Fruit fly (Drosophila melanogaster) whole organism, pupa: ENCODE results near the gene CG31776.

ENCODE experiments used
- CG12605 ChIP-seq: fragments of 200-800 bp; sonication (Bioruptor generic); IDR thresholded peaks from 2 replicates; pipeline ENCODE4 v1.3.6; 2022; ENCODE audit warnings: missing biosample characterization, missing genetic modification characterization
- CG13204 ChIP-seq: fragments of 200-800 bp; sonication (Bioruptor generic); optimal IDR thresholded peaks from 2 replicates; lab custom pipeline; 2018; ENCODE audit warnings: missing biosample characterization, mild to moderate bottlenecking, missing genetic modification characterization, moderate library complexity
- CG14655 ChIP-seq: fragments of 200-800 bp; sonication (Bioruptor generic); optimal IDR thresholded peaks from 3 replicates; lab custom pipeline; 2017; ENCODE audit warnings: mild to moderate bottlenecking, missing biosample characterization, missing genetic modification reagents, missing genetic modification characterization
- CG32121 ChIP-seq: fragments of 200-800 bp; sonication (Bioruptor generic); IDR thresholded peaks from 2 replicates; pipeline ENCODE4 v1.3.6; 2022; ENCODE audit warnings: missing biosample characterization, missing genetic modification characterization
- CG8159 ChIP-seq: fragments of 200-800 bp; sonication (Bioruptor generic); optimal IDR thresholded peaks from 3 replicates; lab custom pipeline; 2018; ENCODE audit warnings: missing biosample characterization, mild to moderate bottlenecking, missing genetic modification characterization, moderate library complexity
- CG8301 ChIP-seq: fragments of 200-800 bp; sonication (Bioruptor generic); optimal IDR thresholded peaks from 2 replicates; lab custom pipeline; 2018; ENCODE audit warnings: missing biosample characterization, mild to moderate bottlenecking, missing genetic modification characterization
- D1 ChIP-seq: fragments of 200-800 bp; sonication (Bioruptor generic); optimal IDR thresholded peaks from 2 replicates; lab custom pipeline; 2018; ENCODE audit warnings: missing biosample characterization, mild to moderate bottlenecking, missing genetic modification characterization, moderate library complexity
- Ets98B ChIP-seq: fragments of 200-800 bp; sonication (Bioruptor generic); IDR thresholded peaks from 2 replicates; pipeline ENCODE4 v1.3.6; 2022; ENCODE audit warnings: missing biosample characterization, missing genetic modification characterization
- Pif1B ChIP-seq: fragments of 200-800 bp; sonication (Bioruptor generic); optimal IDR thresholded peaks from 3 replicates; lab custom pipeline; 2016; ENCODE audit warnings: missing biosample characterization, missing genetic modification characterization
- Snoo ChIP-seq: fragments of 200-800 bp; sonication (Bioruptor generic); optimal IDR thresholded peaks from 3 replicates; lab custom pipeline; 2017; ENCODE audit warnings: missing biosample characterization, mild to moderate bottlenecking, missing genetic modification characterization, inconsistent platforms
- gl ChIP-seq: fragments of 200-800 bp; sonication (Bioruptor generic); optimal IDR thresholded peaks from 2 replicates; lab custom pipeline; 2018; ENCODE audit warnings: missing biosample characterization, mild to moderate bottlenecking, missing genetic modification characterization
- rn ChIP-seq: fragments of 200-800 bp; sonication (Bioruptor generic); IDR thresholded peaks from 2 replicates; pipeline ENCODE4 v1.3.6; 2022; ENCODE audit warnings: missing biosample characterization, missing genetic modification characterization

DNA sequence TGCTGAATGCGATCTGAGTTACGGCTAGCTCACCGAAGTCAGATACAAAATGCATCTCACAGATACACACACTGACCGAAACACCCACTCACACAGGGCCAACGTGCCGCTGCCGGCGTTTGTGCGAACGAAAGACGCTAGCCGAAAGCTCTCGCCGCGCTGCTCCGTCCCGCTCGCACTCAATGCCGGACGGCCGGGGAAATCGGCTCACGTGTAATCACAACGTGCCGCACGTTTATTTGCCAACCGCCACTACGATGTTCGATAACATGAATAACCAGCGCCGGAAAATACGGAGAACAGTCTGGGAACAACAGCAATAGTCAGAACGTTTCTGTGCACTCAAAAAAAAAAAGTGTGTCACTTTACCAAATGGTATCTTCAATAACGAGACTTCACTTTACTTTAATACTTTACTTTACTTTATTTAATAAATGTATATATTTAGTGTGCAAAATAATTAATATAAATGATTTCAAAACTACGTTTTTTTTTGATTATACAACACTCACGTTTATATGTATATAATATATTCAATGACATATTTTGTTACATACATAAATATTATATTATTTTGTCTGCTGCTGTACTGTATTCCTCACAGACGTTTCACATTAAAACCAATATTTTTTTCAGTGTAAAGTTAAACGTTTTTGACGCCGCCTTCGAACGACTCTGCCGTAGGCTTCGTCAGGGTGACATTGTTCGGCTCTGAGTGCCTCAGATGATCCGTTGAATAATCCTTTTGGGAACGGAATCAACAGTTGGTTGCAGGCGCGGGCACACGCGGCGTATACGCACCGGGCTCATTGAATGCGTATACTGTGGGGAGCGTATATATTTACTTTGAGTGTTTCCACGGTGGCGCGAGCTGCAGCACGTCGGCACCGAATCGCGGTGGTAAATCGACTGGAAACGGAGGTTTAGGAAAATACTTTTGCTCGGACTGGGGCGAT lies 37.5 kb downstream of the CG31776 start, which contains the start of gene tim:
- TF ChIP-seq rn (no peak), CG8159 (no peak), CG12605 (no peak), CG32121 (GFP tag; lab: Robert Waterston, UW) (no peak), CG8301 (tag; lab: Kevin White, UChicago) (no peak), Snoo (no peak), CG14655 (GFP tag; lab: Kevin White, UChicago) (no peak), D1 (no peak), CG13204 (no peak), Ets98B (GFP tag; lab: Robert Waterston, UW) (no peak), Pif1B (GFP tag; lab: Kevin White, UChicago) (no peak), gl (no peak)
